Worm (Caenorhabditis elegans) whole organism, young adult: ENCODE measurements around the gene sdz-28.
"Not testable (repeated sequence)": the region's sequence is repeated elsewhere in the genome, so short reads cannot be mapped to it uniquely, and the experiment has no call there.

ENCODE experiments used
- T07F8.4 ChIP-seq: sonication (generic microtip); optimal IDR thresholded peaks from 2 replicates; lab custom pipeline; 2016; ENCODE audit warnings: mild to moderate bottlenecking, missing genetic modification characterization, moderate library complexity, missing compliant biosample characterization
- Y53F4B.3 ChIP-seq: fragments of 200-800 bp; sonication (Bioruptor generic); IDR thresholded peaks from 2 replicates; pipeline ENCODE4 v1.3.6; 2022; ENCODE audit warnings: missing genetic modification reagents, missing genetic modification characterization, missing compliant biosample characterization
- akir-1 ChIP-seq: fragments of 200-800 bp; sonication (Bioruptor generic); optimal IDR thresholded peaks from 2 replicates; lab custom pipeline; 2018; ENCODE audit warnings: mild to moderate bottlenecking, missing genetic modification characterization, moderate library complexity, missing compliant biosample characterization
- dpl-1 ChIP-seq: fragments of 150-350 bp; optimal IDR thresholded peaks from 2 replicates; lab custom pipeline; 2014; ENCODE audit warnings: missing biosample characterization, missing genetic modification reagents, missing genetic modification characterization
- hmg-20 ChIP-seq: fragments of 200-800 bp; sonication (Bioruptor generic); IDR thresholded peaks from 2 replicates; pipeline ENCODE4 v1.3.6; 2022; ENCODE audit warnings: missing genetic modification reagents, missing genetic modification characterization, missing compliant biosample characterization
- nfya-1 ChIP-seq: sonication (generic microtip); optimal IDR thresholded peaks from 2 replicates; lab custom pipeline; 2017; ENCODE audit warnings: antibody characterized with exemption, missing compliant biosample characterization, missing genetic modification characterization, borderline replicate concordance; ENCODE audit not compliant: insufficient read depth
- unc-62 ChIP-seq: fragments of 150-350 bp; optimal IDR thresholded peaks from 2 replicates; lab custom pipeline; 2014; ENCODE audit warnings: missing biosample characterization, missing genetic modification reagents, missing genetic modification characterization
- xnd-1 ChIP-seq: sonication (generic microtip); optimal IDR thresholded peaks from 2 replicates; lab custom pipeline; 2016; ENCODE audit warnings: missing genotype, missing genetic modification reagents, missing genetic modification characterization, missing compliant biosample characterization

DNA sequence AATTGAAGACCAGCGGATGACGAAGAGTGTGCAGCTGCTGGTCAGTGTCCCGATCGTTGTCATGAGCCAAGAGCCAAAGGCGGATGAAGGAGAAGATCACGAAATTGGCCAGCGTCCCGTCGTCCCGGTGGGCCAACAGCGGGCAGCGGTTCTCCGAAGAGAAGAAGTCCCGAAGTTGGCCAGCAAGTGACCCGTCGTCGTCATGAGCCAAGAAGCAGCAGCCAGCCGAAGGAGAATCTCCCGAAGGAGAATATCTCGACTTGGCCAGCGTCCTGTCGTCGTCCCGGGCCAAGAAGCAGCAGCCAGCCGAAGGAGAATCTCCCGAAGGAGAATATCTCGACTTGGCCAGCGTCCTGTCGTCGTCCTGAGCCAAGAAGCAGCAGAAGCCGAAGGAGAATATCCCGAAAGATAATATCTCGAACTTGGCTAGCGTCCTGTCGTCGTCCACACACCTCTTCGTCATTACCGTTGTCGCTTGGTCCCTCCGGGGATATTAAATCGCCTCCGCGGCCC lies 32.6 kb downstream of the sdz-28 start, which contains the start of gene C33C12.11:
- TF ChIP-seq dpl-1 (GFP tag; lab: Kevin White, UChicago); Y53F4B.3; unc-62 (GFP tag; lab: Kevin White, UChicago); hmg-20 (GFP tag; lab: Robert Waterston, UW); akir-1 (GFP tag; lab: Kevin White, UChicago); T07F8.4 (tag; lab: Kevin White, UChicago); xnd-1 (tag; lab: Kevin White, UChicago); nfya-1 (tag; lab: Kevin White, UChicago): not testable (repeated sequence)
